Fruit fly (Drosophila melanogaster): ENCODE measurements around the gene ImpE3.

Gene ImpE3

dm6 chr3R:7998778-7999177, 30.6 kb downstream of the ImpE3 start:
- TF ChIP-seq Hnf4 (GFP tag; optimal IDR thresholded peaks at IDR 0.05), result no peak
- no peak for TF ChIP-seq woc (GFP tag; optimal IDR thresholded peaks at IDR 0.05)
- no peak for TF ChIP-seq sage (GFP tag; optimal IDR thresholded peaks at IDR 0.05)
- TF ChIP-seq Jra (GFP tag; optimal IDR thresholded peaks at IDR 0.05), result no peak
- TF ChIP-seq OdsH (GFP tag; optimal IDR thresholded peaks at IDR 0.05), result no peak
- no peak for TF ChIP-seq fru (GFP tag; optimal IDR thresholded peaks at IDR 0.05)
- TF ChIP-seq dsf (GFP tag; optimal IDR thresholded peaks at IDR 0.05; ENCODE audit: borderline replicate concordance), result no peak
- no peak for TF ChIP-seq Abd-B (GFP tag; optimal IDR thresholded peaks at IDR 0.05)
- TF ChIP-seq CG32264 (GFP tag; optimal IDR thresholded peaks at IDR 0.05), result no peak
- no peak for TF ChIP-seq foxo (GFP tag; optimal IDR thresholded peaks at IDR 0.05)
- TF ChIP-seq Rel (GFP tag; optimal IDR thresholded peaks at IDR 0.05), result no peak
- TF ChIP-seq Rel (tag; optimal IDR thresholded peaks at IDR 0.05), result no peak
- TF ChIP-seq jim (GFP tag; optimal IDR thresholded peaks at IDR 0.05), result no peak
- TF ChIP-seq Dif (GFP tag; optimal IDR thresholded peaks at IDR 0.05; ENCODE audit: partially characterized antibody), result no peak
- no peak for TF ChIP-seq sv (GFP tag; optimal IDR thresholded peaks at IDR 0.05)
- no peak for TF ChIP-seq Myc (optimal IDR thresholded peaks at IDR 0.05)
- no peak for TF ChIP-seq CG9705 (GFP tag; optimal IDR thresholded peaks at IDR 0.05)
- no peak for TF ChIP-seq pan (optimal IDR thresholded peaks at IDR 0.05)
- no peak for TF ChIP-seq br (GFP tag; optimal IDR thresholded peaks at IDR 0.05)

- TF ChIP-seq dsf (GFP tag; optimal IDR thresholded peaks at IDR 0.05; ENCODE audit: borderline replicate concordance), result no peak
- no peak for TF ChIP-seq tai (GFP tag; optimal IDR thresholded peaks at IDR 0.05)
- TF ChIP-seq Rel (GFP tag; optimal IDR thresholded peaks at IDR 0.05), result no peak
- TF ChIP-seq Rel (tag; optimal IDR thresholded peaks at IDR 0.05), result no peak
- TF ChIP-seq jim (GFP tag; optimal IDR thresholded peaks at IDR 0.05), result no peak
- TF ChIP-seq Dfd (GFP tag; optimal IDR thresholded peaks at IDR 0.05), result no peak
- TF ChIP-seq Hr83 (GFP tag; optimal IDR thresholded peaks at IDR 0.05; ENCODE audit: poor library complexity, severe bottlenecking), result no peak
- no peak for TF ChIP-seq Hnf4 (GFP tag; optimal IDR thresholded peaks at IDR 0.05)
- TF ChIP-seq fru (GFP tag; optimal IDR thresholded peaks at IDR 0.05), result no peak
- TF ChIP-seq Sp1 (GFP tag; optimal IDR thresholded peaks at IDR 0.05), result no peak
- no peak for TF ChIP-seq sv (GFP tag; optimal IDR thresholded peaks at IDR 0.05)
- TF ChIP-seq psq (GFP tag; optimal IDR thresholded peaks at IDR 0.05), result no peak
- TF ChIP-seq Abd-B (GFP tag; optimal IDR thresholded peaks at IDR 0.05), result no peak
Observed at dm6 chr3R:7995722-7996121, 33.6 kb downstream of the ImpE3 start, which contains the start of gene Elovl7. Gene Elovl7 (minus strand): TSS chr3R:7995852.

dm6 chr3R:7994629-7995028, 34.7 kb downstream of the ImpE3 start:
- TF ChIP-seq Mio (GFP tag; optimal IDR thresholded peaks at IDR 0.05) (no peak), sage (GFP tag; optimal IDR thresholded peaks at IDR 0.05) (no peak), brk (GFP tag; optimal IDR thresholded peaks at IDR 0.05) (no peak), OdsH (GFP tag; optimal IDR thresholded peaks at IDR 0.05) (no peak), jim (GFP tag; optimal IDR thresholded peaks at IDR 0.05) (no peak), pan (optimal IDR thresholded peaks at IDR 0.05) (no peak), Abd-B (GFP tag; optimal IDR thresholded peaks at IDR 0.05) (no peak), dsf (GFP tag; optimal IDR thresholded peaks at IDR 0.05; ENCODE audit: borderline replicate concordance) (no peak), lola (GFP tag; optimal IDR thresholded peaks at IDR 0.05) (no peak), Sp1 (GFP tag; optimal IDR thresholded peaks at IDR 0.05) (no peak), CG9705 (GFP tag; optimal IDR thresholded peaks at IDR 0.05) (no peak)

dm6 chr3R:7993506-7993905, 35.8 kb downstream of the ImpE3 start:
- TF ChIP-seq h (GFP tag; optimal IDR thresholded peaks at IDR 0.05) (no peak), CrebA (GFP tag; optimal IDR thresholded peaks at IDR 0.05; ENCODE audit: borderline replicate concordance) (no peak), jim (GFP tag; optimal IDR thresholded peaks at IDR 0.05) (no peak), rgr (GFP tag; optimal IDR thresholded peaks at IDR 0.05) (no peak), brk (GFP tag; optimal IDR thresholded peaks at IDR 0.05) (no peak), OdsH (GFP tag; optimal IDR thresholded peaks at IDR 0.05) (no peak), usp (GFP tag; optimal IDR thresholded peaks at IDR 0.05) (no peak), Dfd (GFP tag; optimal IDR thresholded peaks at IDR 0.05) (peak; percentile 72), Hnf4 (GFP tag; optimal IDR thresholded peaks at IDR 0.05) (no peak), HLH106 (tag; optimal IDR thresholded peaks at IDR 0.05) (no peak), Rel (GFP tag; optimal IDR thresholded peaks at IDR 0.05) (no peak), Rel (tag; optimal IDR thresholded peaks at IDR 0.05) (peak; percentile 2), CG9705 (GFP tag; optimal IDR thresholded peaks at IDR 0.05) (no peak), Dif (GFP tag; optimal IDR thresholded peaks at IDR 0.05; ENCODE audit: partially characterized antibody) (peak; percentile 27), pan (optimal IDR thresholded peaks at IDR 0.05) (no peak)

dm6 chr3R:7992100-7992499, 37.2 kb downstream of the ImpE3 start:
- TF ChIP-seq Jra (GFP tag; optimal IDR thresholded peaks at IDR 0.05), result no peak
- no peak for TF ChIP-seq usp (GFP tag; optimal IDR thresholded peaks at IDR 0.05)
- TF ChIP-seq Hnf4 (GFP tag; optimal IDR thresholded peaks at IDR 0.05), result no peak
- no peak for TF ChIP-seq Abd-B (GFP tag; optimal IDR thresholded peaks at IDR 0.05)
- TF ChIP-seq woc (GFP tag; optimal IDR thresholded peaks at IDR 0.05), result no peak
- no peak for TF ChIP-seq dmrt93B (GFP tag; optimal IDR thresholded peaks at IDR 0.05)
- no peak for TF ChIP-seq sv (GFP tag; optimal IDR thresholded peaks at IDR 0.05)
- TF ChIP-seq psq (GFP tag; optimal IDR thresholded peaks at IDR 0.05), result no peak
- TF ChIP-seq Dfd (GFP tag; optimal IDR thresholded peaks at IDR 0.05), result no peak
- TF ChIP-seq Myc (optimal IDR thresholded peaks at IDR 0.05), result no peak
- TF ChIP-seq sage (GFP tag; optimal IDR thresholded peaks at IDR 0.05), result no peak
- TF ChIP-seq tai (GFP tag; optimal IDR thresholded peaks at IDR 0.05), result no peak
- no peak for TF ChIP-seq CG32264 (GFP tag; optimal IDR thresholded peaks at IDR 0.05)
- TF ChIP-seq lola (GFP tag; optimal IDR thresholded peaks at IDR 0.05), result no peak
